Fruit fly (Drosophila melanogaster) whole organism, larva: Measurements from ENCODE around the gene Mst85C.

Experiments used
- noc ChIP-seq: fragments of 200-800 bp; sonication (Bioruptor generic); optimal IDR thresholded peaks from 3 replicates; lab custom pipeline; 2019; ENCODE audit warnings: missing biosample characterization, mild to moderate bottlenecking, missing genetic modification characterization, moderate library complexity

Mst85C gene

DNA sequence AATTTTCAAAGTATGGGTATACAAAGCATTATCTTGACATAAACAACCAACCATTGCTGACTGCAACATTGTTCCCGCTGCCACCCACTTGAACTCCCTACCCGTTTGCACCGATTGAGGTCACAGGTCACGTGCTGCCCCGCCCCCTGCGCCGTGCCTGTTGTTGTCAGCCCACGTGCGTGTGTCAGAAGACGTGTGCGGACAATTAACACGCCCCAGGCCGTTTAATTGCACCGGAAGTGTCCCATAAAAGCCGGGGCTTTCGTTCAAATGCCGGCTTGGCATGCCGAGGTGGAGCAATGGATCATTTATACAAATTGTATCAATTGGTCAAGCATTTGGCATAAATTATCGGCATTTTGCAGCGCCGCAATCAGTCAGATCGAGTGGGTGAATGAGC, 21.4 kb upstream of the Mst85C start:
- no peak for TF ChIP-seq noc (tag; lab: Kevin White, UChicago)

DNA sequence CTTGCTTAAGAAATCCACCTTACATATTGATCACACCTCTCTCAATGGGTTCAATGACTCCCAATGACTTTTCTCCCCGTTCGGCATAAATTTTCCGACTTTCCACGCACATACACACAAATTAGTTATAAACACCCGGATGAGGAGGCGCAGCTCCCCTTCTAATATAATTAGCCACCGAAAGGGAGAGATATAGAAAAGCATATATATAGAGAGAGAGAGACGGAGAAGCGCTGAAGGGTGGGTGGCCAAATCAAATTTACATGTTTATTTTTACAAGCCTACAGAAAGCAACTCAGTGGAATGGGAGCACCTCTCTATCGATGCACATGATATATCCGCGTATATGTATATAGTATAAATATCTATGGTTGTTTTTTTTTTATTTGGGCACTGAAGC, 19.8 kb upstream of the Mst85C start:
- TF ChIP-seq noc (tag; lab: Kevin White, UChicago): no peak

DNA sequence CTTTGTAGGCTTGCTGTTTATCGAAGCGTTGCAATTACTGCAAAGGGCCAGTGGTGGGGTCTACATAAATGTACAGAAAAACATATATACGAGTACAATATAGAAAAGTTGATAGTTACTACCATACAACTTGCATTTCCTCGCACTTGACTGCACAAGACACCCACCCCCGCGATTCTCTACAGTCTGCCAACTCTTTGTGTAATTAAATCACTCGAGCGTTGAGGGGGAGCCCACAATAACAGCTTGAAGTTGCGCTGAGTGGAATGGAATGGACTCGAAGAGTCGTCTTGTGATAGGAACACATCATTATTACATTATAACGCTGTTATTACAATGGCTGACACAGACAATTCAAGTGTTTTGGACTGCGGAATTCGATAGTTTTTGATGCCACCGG, 19.0 kb upstream of the Mst85C start:
- TF ChIP-seq noc (tag; lab: Kevin White, UChicago): no peak

DNA sequence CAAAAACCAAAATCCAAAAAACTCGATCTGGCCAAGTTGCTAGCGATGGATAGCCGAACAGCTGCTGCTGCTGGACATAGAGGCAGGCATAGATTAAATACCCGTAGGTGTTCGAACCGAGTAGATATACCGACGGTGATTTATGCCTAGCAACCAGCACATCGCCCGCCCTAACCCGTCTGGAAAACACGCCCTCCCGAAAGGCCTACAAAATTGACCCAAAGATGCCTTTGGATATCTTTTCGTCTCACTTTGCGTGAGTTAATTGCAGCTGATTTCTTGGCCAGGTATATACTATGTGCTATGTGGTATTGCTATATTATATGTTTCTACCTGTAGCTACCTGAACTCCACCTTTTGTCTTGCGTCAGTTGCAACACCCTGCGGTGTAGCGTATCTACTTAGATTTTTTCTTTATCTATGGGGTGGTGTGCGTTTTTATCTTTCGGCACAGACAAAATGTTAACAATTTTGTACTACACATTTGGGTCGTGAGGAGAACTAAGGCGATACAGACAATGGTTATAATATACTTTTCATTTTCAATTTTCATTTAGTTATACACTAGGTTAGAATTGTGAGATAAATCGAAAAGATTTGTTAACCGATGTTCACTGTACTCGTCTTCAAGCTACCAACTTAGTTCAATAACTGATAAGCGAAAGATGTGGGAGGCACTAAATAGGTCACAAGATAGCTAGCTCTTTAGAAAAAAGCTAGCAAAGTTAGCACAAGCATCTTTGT, 18.3 kb upstream of the Mst85C start:
- no peak for TF ChIP-seq noc (tag; lab: Kevin White, UChicago)

DNA sequence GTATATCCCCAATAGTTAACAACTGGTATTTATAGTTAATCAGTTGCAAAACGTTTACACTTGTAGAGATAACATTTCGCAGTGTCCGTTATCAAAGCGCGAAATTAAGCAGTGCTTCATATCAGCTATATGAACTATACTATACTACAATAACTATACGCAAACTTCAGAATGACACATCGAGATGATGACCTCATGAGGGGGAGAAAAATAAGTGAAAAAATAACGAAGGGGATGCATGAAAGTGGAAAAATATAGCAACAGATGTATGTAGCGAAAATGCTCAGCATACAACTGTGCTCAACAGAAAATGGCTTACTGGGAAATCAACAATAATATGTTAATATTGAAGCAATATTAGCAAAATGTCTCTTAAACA, 17.7 kb upstream of the Mst85C start:
- no peak for TF ChIP-seq noc (tag; lab: Kevin White, UChicago)

DNA sequence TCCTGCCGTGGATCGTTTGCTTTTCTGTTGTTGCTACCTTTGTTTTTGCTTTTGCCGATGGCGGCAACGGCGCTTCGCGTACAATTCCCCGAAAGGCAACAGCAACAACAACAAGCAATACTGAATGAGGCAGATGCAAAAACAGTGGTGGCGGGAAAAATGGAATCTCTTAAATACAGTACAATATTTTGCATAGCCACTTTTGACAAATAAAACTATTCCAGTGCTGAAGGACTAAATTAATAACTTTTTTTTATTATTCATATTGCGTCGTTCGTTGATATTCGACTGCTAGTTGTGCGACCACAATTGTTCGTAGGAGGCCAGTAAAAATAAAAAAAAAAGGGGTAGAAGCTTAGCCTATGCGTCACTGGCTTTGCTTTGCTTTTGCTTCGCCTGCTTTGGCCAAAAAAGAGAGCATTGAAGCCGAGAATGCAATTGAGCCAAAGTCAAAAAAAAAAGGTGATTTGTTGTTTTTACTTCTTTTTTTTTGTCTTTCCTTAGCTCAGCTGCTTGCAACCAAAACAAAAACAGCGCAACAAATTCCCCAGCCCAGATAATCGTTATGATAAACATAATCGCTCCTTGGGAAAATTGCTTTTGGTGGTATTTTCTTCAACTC, 16.5 kb upstream of the Mst85C start:
- TF ChIP-seq noc (tag; lab: Kevin White, UChicago): peak; percentile 85

DNA sequence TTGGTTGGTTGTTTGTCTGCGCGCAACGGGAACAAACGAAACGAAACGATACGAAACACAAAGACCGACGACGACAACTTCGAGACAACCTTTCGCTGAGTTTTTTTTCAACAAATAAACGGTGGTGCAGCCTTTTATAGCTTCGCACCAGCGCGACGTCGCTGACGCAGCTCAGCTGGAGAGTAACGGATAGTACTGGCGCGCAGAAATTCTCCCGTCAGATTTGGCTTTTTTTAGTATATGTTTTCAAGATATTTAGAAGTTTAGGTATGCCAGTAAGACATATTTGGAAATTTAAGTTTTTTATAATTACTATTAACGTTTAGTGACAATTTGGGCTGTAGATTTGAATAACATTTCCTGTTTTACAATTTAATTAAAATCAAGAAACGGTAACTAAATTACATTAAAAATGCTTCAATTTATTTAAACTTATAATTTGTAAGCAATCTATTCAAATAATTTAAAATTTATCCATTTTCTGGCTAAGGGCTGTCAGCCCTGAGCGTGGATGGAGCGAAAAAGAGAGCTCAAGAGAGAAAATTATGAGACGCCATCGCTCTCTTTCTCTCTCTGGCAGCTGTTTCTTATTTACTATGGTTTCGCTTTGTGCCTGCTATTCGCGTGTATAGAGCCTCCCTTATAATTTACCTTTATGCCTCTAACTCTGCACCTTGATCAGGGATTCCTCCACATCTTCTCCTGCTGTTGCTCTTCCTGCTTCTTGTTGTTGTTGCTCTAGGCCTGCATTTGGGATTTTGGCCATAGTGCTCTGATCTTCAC, 14.6 kb upstream of the Mst85C start:
- peak; percentile 93 for TF ChIP-seq noc (tag; lab: Kevin White, UChicago)

DNA sequence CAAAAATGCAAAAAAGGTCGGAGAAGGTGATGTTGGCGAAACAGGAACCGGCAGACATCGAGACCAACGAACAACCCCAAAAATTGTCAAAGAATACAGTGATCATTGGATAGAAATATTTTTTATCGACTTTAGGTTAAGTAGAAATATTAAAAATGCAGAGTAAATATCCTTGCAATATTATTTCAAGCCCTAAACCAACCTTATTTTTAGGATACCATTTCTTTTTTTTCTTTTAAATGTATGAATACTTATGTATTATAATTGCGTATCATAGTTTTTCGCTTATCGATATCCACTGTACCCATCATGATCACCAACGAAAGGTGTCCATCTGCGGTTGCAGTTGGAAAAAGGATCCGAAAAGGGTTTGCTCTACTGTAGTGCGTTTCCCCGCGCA, 13.2 kb upstream of the Mst85C start:
- no peak for TF ChIP-seq noc (tag; lab: Kevin White, UChicago)

DNA sequence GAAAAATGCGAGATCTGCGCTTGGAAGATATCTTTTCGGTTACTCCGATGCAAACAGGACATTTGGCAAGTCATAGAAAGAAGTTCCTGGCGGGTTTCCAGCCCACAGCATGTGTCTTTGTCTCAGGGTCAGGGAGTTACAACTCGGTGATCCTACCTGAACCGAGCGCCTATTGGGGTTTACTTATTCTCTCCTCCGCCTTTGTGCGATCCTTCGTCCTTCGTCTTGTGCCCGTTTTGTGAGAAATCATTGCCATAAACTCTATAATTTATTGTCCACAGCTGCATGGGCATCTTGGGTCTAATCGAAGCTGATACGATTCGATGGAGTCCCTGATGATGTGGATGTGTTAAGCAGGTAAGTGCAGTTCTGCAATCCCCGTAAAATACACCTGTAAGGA, 10.5 kb upstream of the Mst85C start:
- no peak for TF ChIP-seq noc (tag; lab: Kevin White, UChicago)

DNA sequence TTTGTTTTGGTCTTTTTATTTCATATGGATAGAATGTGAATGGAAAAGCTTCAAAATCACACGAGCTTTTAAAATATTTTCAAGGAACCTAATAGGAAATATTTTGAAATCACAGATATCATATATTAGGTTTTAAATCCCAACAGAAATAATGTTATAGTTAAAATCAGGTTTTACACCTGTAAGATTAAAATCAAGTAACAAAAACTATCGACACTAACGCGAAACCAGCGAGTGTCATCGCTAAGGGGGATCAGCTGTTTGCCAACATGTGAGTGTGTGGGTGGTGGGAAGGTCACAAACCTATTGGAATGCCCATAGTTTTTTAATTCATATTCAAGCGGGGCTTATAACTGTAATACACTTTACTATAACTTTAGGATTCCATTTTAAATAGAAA, 9.8 kb upstream of the Mst85C start, which contains the start of gene hyx:
hyx (plus strand) TSS at position 109 of the 400 bp plus-strand sequence.
- no peak for TF ChIP-seq noc (tag; lab: Kevin White, UChicago)

DNA sequence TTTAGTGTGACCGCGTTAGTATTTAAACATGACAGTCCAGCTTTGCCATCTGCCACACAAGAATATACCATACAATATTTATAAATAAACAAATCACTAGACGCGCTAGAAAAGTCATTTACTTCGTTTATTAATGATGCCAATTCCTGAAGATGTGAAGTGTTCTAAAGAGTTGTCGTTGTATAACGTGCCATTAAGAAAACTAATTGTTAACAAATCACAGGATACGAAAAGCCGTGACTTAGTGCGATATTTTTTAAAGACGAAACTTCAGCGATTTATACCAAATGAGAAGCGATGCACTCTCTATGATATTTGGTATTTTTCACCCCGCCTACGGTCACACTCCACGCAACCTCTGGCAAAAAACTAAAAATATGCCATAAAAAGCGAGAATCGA, 9.0 kb upstream of the Mst85C start, which contains the start of gene neur:
neur (minus strand) TSS at position 24 of the 400 bp plus-strand sequence.
- no peak for TF ChIP-seq noc (tag; lab: Kevin White, UChicago)

DNA sequence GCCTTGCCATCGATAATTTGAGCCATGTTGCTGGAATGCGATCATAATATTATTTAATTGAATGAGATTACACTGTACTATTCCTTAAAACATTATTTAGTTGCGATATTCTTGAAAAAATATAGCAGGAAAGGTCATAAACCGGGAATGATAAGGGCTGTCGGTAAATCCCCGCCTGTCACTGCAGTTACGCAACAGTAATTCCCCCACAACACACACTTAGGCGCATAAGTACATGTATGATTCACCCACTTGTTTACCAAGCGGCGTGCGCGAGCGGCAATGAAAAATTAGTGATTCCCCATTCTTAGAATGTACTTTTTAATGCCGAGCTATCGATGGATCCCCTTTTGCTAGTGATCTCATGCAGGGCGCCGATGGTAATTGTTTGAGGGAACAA, 4.8 kb upstream of the Mst85C start:
- TF ChIP-seq noc (tag; lab: Kevin White, UChicago): no peak

DNA sequence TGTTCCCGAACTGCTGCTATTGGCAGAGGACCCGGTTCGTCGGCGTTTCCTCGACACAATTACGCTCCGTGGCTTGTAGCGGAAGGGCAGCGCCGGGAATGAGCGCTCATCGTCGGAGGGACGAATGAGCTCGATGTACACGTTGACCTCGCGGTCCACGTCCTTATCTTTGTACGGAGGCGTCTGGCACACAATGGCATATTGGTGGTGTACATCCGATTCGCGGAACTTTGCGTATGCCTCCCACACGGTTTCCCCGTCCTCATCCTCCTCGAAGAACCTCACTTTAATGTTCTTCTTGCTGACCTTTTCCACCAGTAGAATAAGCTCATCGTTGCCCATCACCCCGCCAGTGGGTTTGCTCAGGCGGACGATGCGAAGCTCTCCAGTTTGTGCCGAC, 2.7 kb upstream of the Mst85C start:
- TF ChIP-seq noc (tag; lab: Kevin White, UChicago): no peak

DNA sequence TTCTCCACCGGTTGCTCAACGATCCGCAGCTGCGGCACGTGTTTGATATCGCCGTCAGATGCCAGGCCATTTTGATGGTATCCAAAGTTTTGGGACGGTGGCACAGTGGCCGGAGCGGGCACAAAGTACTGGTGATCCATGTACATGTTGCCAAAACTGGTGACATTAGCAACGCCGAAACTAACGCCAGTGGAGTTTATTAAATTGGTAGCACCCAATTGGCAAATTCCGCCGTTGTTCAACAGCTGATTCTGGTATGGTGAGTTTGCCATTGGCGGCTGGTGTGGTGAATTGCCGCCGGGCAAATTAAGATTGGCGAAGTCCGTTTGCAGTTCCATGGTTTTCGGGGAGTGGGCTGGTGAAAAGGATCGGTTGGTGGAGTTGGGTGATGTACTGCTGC, 1.5 kb upstream of the Mst85C start:
- TF ChIP-seq noc (tag; lab: Kevin White, UChicago): no peak

DNA sequence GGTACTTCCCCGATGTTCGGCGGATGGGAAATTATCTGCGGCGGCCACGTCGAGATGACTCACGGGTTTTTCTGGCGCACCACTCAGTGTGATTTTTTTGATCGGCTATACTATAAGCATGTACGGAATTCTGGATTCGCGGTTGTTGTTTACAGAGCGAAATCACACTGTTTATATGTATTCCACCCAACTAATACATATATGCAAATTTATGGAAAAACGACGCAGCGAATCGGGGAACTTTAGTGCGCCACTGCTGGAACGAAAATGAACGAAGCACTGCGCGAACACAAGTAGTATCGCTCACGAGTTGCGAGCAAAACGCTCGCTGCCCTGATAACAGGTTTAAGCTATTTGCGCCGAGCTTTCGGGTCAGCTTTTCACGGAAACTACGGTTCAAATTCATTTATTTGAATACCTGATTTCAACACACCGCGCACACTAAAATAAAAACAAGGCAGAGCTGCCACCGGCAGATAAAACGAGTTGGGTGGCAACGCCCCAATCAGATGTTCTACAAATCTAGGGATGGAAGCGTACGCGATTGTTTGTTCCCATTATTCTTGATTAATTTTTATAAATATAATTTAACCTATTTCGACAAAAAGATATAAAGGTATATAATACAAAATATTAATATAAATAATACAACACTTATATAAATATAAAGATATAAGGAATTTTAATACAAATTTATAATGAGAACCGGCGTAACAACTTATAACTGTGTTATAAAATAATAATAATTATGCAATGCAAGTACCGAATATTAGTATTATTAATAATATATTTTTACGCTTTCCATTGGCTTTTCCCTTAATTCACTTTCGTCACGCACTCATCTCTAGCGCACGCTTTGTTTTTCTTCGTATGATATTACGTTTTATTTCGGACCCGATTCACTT, 632 bp upstream of the Mst85C start, which contains the start of gene Rel:
Rel (minus strand) TSS at position 417 of the 905 bp plus-strand sequence.
- peak; percentile 57 for TF ChIP-seq noc (tag; lab: Kevin White, UChicago)
